Worm (Caenorhabditis elegans) whole organism, young adult: ENCODE results near the gene bcl-11.

Source experiments
- C06A6.2 ChIP-seq: fragments of 200-800 bp; sonication (Bioruptor generic); conservative IDR thresholded peaks from 2 replicates; pipeline ENCODE4 v1.3.6; 2022; ENCODE audit warnings: missing genetic modification characterization, missing compliant biosample characterization
- F49E8.2 ChIP-seq: sonication (generic microtip); optimal IDR thresholded peaks from 3 replicates; lab custom pipeline; 2017; ENCODE audit warnings: missing genetic modification characterization, mild to moderate bottlenecking, missing compliant biosample characterization, antibody characterized with exemption, moderate library complexity; ENCODE audit not compliant: insufficient read depth
- F52B5.7 ChIP-seq: sonication (generic microtip); optimal IDR thresholded peaks from 2 replicates; lab custom pipeline; 2016; ENCODE audit warnings: mild to moderate bottlenecking, missing genetic modification characterization, missing compliant biosample characterization
- F55B11.4 ChIP-seq: sonication (generic microtip); optimal IDR thresholded peaks from 2 replicates; lab custom pipeline; 2016; ENCODE audit warnings: missing compliant biosample characterization, missing genetic modification characterization, borderline replicate concordance; ENCODE audit not compliant: insufficient read depth
- F57A8.1 ChIP-seq: fragments of 200-800 bp; sonication (Bioruptor generic); optimal IDR thresholded peaks from 2 replicates; lab custom pipeline; 2018; ENCODE audit warnings: mild to moderate bottlenecking, missing genetic modification characterization, moderate library complexity, missing compliant biosample characterization
- K11D2.4 ChIP-seq: fragments of 200-800 bp; sonication (Bioruptor generic); IDR thresholded peaks from 2 replicates; pipeline ENCODE4 v1.3.6; 2022; ENCODE audit warnings: missing genetic modification reagents, missing genetic modification characterization, missing compliant biosample characterization
- K12H6.12 ChIP-seq: fragments of 200-800 bp; sonication (Bioruptor generic); optimal IDR thresholded peaks from 2 replicates; lab custom pipeline; 2018; ENCODE audit warnings: mild to moderate bottlenecking, missing genetic modification characterization, missing compliant biosample characterization
- T07F8.4 ChIP-seq: sonication (generic microtip); optimal IDR thresholded peaks from 2 replicates; lab custom pipeline; 2016; ENCODE audit warnings: mild to moderate bottlenecking, missing genetic modification characterization, moderate library complexity, missing compliant biosample characterization
- Y56A3A.18 ChIP-seq: fragments of 200-800 bp; sonication (Bioruptor generic); IDR thresholded peaks from 2 replicates; pipeline ENCODE4 v1.3.6; 2022; ENCODE audit warnings: missing genetic modification reagents, missing genetic modification characterization, missing compliant biosample characterization
- aptf-3 ChIP-seq: fragments of 200-800 bp; sonication (Bioruptor generic); IDR thresholded peaks from 2 replicates; pipeline ENCODE4 v1.3.6; 2022; ENCODE audit warnings: missing genetic modification characterization, missing compliant biosample characterization
- atf-7 ChIP-seq: sonication (generic microtip); optimal IDR thresholded peaks from 2 replicates; lab custom pipeline; 2017; ENCODE audit warnings: mild to moderate bottlenecking, missing genetic modification characterization, missing compliant biosample characterization
- athp-1 ChIP-seq: sonication (generic microtip); optimal IDR thresholded peaks from 2 replicates; lab custom pipeline; 2017; ENCODE audit warnings: mild to moderate bottlenecking, missing genetic modification characterization, missing compliant biosample characterization
- ceh-27 ChIP-seq: fragments of 200-800 bp; sonication (Bioruptor generic); optimal IDR thresholded peaks from 2 replicates; lab custom pipeline; 2018; ENCODE audit warnings: mild to moderate bottlenecking, missing genetic modification characterization, moderate library complexity, missing compliant biosample characterization
- chd-7 ChIP-seq: sonication (generic microtip); optimal IDR thresholded peaks from 2 replicates; lab custom pipeline; 2016; ENCODE audit warnings: mild to moderate bottlenecking, missing genetic modification characterization, moderate library complexity, missing compliant biosample characterization
- dox-1 ChIP-seq: fragments of 200-800 bp; sonication (Bioruptor generic); IDR thresholded peaks from 2 replicates; pipeline ENCODE4 v1.3.6; 2022; ENCODE audit warnings: missing genetic modification reagents, missing genetic modification characterization, missing compliant biosample characterization
- dpl-1 ChIP-seq: fragments of 150-350 bp; optimal IDR thresholded peaks from 2 replicates; lab custom pipeline; 2014; ENCODE audit warnings: missing biosample characterization, missing genetic modification reagents, missing genetic modification characterization
- egl-18 ChIP-seq: fragments of 200-800 bp; sonication (Bioruptor generic); IDR thresholded peaks from 2 replicates; pipeline ENCODE4 v1.3.6; 2022; ENCODE audit warnings: missing genetic modification reagents, missing genetic modification characterization, missing compliant biosample characterization
- egrh-3 ChIP-seq: fragments of 200-800 bp; sonication (Bioruptor generic); IDR thresholded peaks from 2 replicates; pipeline ENCODE4 v1.3.6; 2022; ENCODE audit warnings: missing genetic modification reagents, missing genetic modification characterization, missing compliant biosample characterization
- fkh-3 ChIP-seq: sonication (generic microtip); optimal IDR thresholded peaks from 2 replicates; lab custom pipeline; 2016; ENCODE audit warnings: mild to moderate bottlenecking, missing genetic modification characterization, missing compliant biosample characterization
- gei-17 ChIP-seq: fragments of 200-800 bp; sonication (Bioruptor generic); optimal IDR thresholded peaks from 2 replicates; lab custom pipeline; 2018; ENCODE audit warnings: mild to moderate bottlenecking, missing genetic modification characterization, missing compliant biosample characterization
- hlh-12 ChIP-seq: sonication (generic microtip); optimal IDR thresholded peaks from 2 replicates; lab custom pipeline; 2016; ENCODE audit warnings: missing genetic modification characterization, missing compliant biosample characterization
- hmg-1.2 ChIP-seq: fragments of 200-800 bp; sonication (Bioruptor generic); IDR thresholded peaks from 2 replicates; pipeline ENCODE4 v1.3.6; 2022; ENCODE audit warnings: missing genetic modification reagents, missing genetic modification characterization, missing compliant biosample characterization
- lag-1 ChIP-seq: fragments of 200-800 bp; sonication (Bioruptor generic); IDR thresholded peaks from 2 replicates; pipeline ENCODE4 v1.3.6; 2022; ENCODE audit warnings: missing genetic modification reagents, missing genetic modification characterization, missing compliant biosample characterization
- lin-26 ChIP-seq: fragments of 200-800 bp; sonication (Bioruptor generic); IDR thresholded peaks from 2 replicates; pipeline ENCODE4 v1.3.6; 2022; ENCODE audit warnings: missing genetic modification reagents, missing genetic modification characterization, missing compliant biosample characterization
- lin-54 ChIP-seq: fragments of 200-800 bp; sonication (Bioruptor generic); optimal IDR thresholded peaks from 2 replicates; lab custom pipeline; 2018; ENCODE audit warnings: mild to moderate bottlenecking, missing genetic modification characterization, missing compliant biosample characterization
- lir-1 ChIP-seq: fragments of 200-800 bp; sonication (Bioruptor generic); conservative IDR thresholded peaks from 2 replicates; pipeline ENCODE4 v1.3.6; 2022; ENCODE audit warnings: missing genetic modification reagents, missing genetic modification characterization, missing compliant biosample characterization
- madf-10 ChIP-seq: sonication (generic microtip); optimal IDR thresholded peaks from 2 replicates; lab custom pipeline; 2016; ENCODE audit warnings: mild to moderate bottlenecking, missing genetic modification characterization, missing compliant biosample characterization
- madf-8 ChIP-seq: fragments of 200-800 bp; sonication (Bioruptor generic); conservative IDR thresholded peaks from 2 replicates; pipeline ENCODE4 v1.3.6; 2022; ENCODE audit warnings: missing genetic modification reagents, missing genetic modification characterization, missing compliant biosample characterization
- mcd-1 ChIP-seq: fragments of 200-800 bp; sonication (Bioruptor generic); IDR thresholded peaks from 2 replicates; pipeline ENCODE4 v1.3.6; 2022; ENCODE audit warnings: missing genetic modification reagents, missing genetic modification characterization, missing compliant biosample characterization
- mes-4 ChIP-seq: sonication (generic microtip); optimal IDR thresholded peaks from 2 replicates; lab custom pipeline; 2016; ENCODE audit warnings: missing genotype, missing genetic modification characterization, missing compliant biosample characterization
- nfya-2 ChIP-seq: fragments of 200-800 bp; sonication (Bioruptor generic); IDR thresholded peaks from 2 replicates; pipeline ENCODE4 v1.3.6; 2022; ENCODE audit warnings: missing genetic modification reagents, missing genetic modification characterization, missing compliant biosample characterization
- rcor-1 ChIP-seq: fragments of 200-800 bp; sonication (Bioruptor generic); IDR thresholded peaks from 2 replicates; pipeline ENCODE4 v1.3.6; 2022; ENCODE audit warnings: missing genetic modification reagents, missing genetic modification characterization, missing compliant biosample characterization
- rec-8 ChIP-seq, 2 experiments: sonication (generic microtip); optimal IDR thresholded peaks; 2 replicates each; lab custom pipeline; 2016; ENCODE audit warnings: mild to moderate bottlenecking in 2 of 2, missing genetic modification characterization in 2 of 2, missing genetic modification reagents in 2 of 2, missing genotype in 2 of 2, missing biosample characterization in 1 of 2, missing compliant biosample characterization in 1 of 2, moderate library complexity in 1 of 2
- repo-1 ChIP-seq: sonication (generic microtip); optimal IDR thresholded peaks from 2 replicates; lab custom pipeline; 2017; ENCODE audit warnings: mild to moderate bottlenecking, missing genetic modification characterization, missing compliant biosample characterization
- sdz-38 ChIP-seq: sonication (generic microtip); optimal IDR thresholded peaks from 2 replicates; lab custom pipeline; 2016; ENCODE audit warnings: missing genotype, missing genetic modification characterization, missing compliant biosample characterization
- somi-1 ChIP-seq: fragments of 200-800 bp; sonication (Bioruptor generic); optimal IDR thresholded peaks from 2 replicates; lab custom pipeline; 2018; ENCODE audit warnings: mild to moderate bottlenecking, missing genetic modification characterization, missing compliant biosample characterization
- sptf-2 ChIP-seq: fragments of 200-800 bp; sonication (Bioruptor generic); optimal IDR thresholded peaks from 2 replicates; lab custom pipeline; 2018; ENCODE audit warnings: mild to moderate bottlenecking, missing genetic modification characterization, missing compliant biosample characterization
- tlf-1 ChIP-seq: fragments of 200-800 bp; sonication (Bioruptor generic); optimal IDR thresholded peaks from 2 replicates; lab custom pipeline; 2018; ENCODE audit warnings: mild to moderate bottlenecking, missing genetic modification characterization, missing compliant biosample characterization
- unc-130 ChIP-seq: sonication (generic microtip); optimal IDR thresholded peaks from 2 replicates; lab custom pipeline; 2016; ENCODE audit warnings: missing genetic modification reagents, missing genetic modification characterization, missing compliant biosample characterization
- zfh-2 ChIP-seq: fragments of 200-800 bp; sonication (Bioruptor generic); conservative IDR thresholded peaks from 2 replicates; pipeline ENCODE4 v1.3.6; 2022; ENCODE audit warnings: missing genetic modification reagents, missing genetic modification characterization, missing compliant biosample characterization
- ztf-22 ChIP-seq: fragments of 200-800 bp; sonication (Bioruptor generic); optimal IDR thresholded peaks from 2 replicates; lab custom pipeline; 2018; ENCODE audit warnings: mild to moderate bottlenecking, missing genetic modification characterization, moderate library complexity, missing compliant biosample characterization
- ztf-25 ChIP-seq: fragments of 200-800 bp; sonication (Bioruptor generic); IDR thresholded peaks from 2 replicates; pipeline ENCODE4 v1.3.6; 2022; ENCODE audit warnings: missing genetic modification reagents, missing genetic modification characterization, missing compliant biosample characterization
- ztf-26 ChIP-seq: sonication (generic microtip); optimal IDR thresholded peaks from 2 replicates; lab custom pipeline; 2017; ENCODE audit warnings: missing genetic modification characterization, missing compliant biosample characterization
- ztf-28 ChIP-seq: fragments of 200-800 bp; sonication (Bioruptor generic); IDR thresholded peaks from 2 replicates; pipeline ENCODE4 v1.3.6; 2022; ENCODE audit warnings: missing genetic modification reagents, missing genetic modification characterization, missing compliant biosample characterization

bcl-11 gene

ce11 chrV:6335226-6335625 is 20.6 kb upstream of the bcl-11 start (continued):
- TF ChIP-seq rcor-1 (peak; percentile 51; the same call in 1 of the 2 replicates), madf-8 (no peak), C06A6.2 (GFP tag; lab: Robert Waterston, UW) (no peak), ztf-25 (GFP tag; lab: Robert Waterston, UW) (peak; percentile 67; the same call in 1 of the 2 replicates), T07F8.4 (tag; lab: Kevin White, UChicago) (peak; percentile 42)

DNA sequence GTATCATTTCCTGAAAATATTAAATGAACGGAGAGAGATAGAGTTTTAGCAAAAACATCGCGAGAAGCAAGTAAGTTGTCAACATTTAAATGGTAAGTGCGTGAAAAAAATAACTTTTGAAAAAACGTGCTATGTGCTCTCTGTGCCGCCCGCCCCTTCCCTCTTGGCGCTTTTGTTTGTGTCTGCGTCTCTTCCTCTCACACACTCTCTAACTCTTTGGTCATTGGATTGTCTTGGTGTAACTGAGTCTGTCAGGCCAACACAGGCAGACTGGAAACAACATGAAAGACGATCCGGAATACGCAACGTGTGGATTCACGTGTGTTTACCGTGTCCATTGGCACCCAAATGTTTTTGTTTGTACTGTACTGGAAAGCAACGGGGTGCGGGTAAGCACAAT is 19.7 kb upstream of the bcl-11 start, which contains the start of gene T28C12.6:
Gene T28C12.6 (minus strand): TSS at position 12 of the 400 bp plus-strand sequence.
- TF ChIP-seq rcor-1 (no peak), hmg-1.2 (GFP tag; lab: Robert Waterston, UW) (peak; percentile 93), ztf-26 (tag; lab: Kevin White, UChicago) (no peak), mes-4 (tag; lab: Kevin White, UChicago) (no peak), F57A8.1 (GFP tag; lab: Kevin White, UChicago) (no peak), unc-130 (GFP tag; lab: Kevin White, UChicago) (no peak)

ce11 chrV:6341078-6341638 is 14.7 kb upstream of the bcl-11 start:
- TF ChIP-seq repo-1 (tag; lab: Kevin White, UChicago): no peak
- no peak for TF ChIP-seq F57A8.1 (GFP tag; lab: Kevin White, UChicago)
- no peak for TF ChIP-seq lin-54 (GFP tag; lab: Kevin White, UChicago)
- TF ChIP-seq athp-1 (tag; lab: Kevin White, UChicago): no peak
- no peak for TF ChIP-seq unc-130 (GFP tag; lab: Kevin White, UChicago)
- no peak for TF ChIP-seq nfya-2 (GFP tag; lab: Robert Waterston, UW)
- TF ChIP-seq Y56A3A.18 (GFP tag; lab: Robert Waterston, UW): no peak
- no peak for TF ChIP-seq fkh-3 (tag; lab: Kevin White, UChicago)
- TF ChIP-seq rec-8 (tag; optimal IDR thresholded peaks at IDR 0.05; lab: Kevin White, UChicago): no peak
- TF ChIP-seq egrh-3 (GFP tag; lab: Robert Waterston, UW): no peak
- TF ChIP-seq gei-17 (GFP tag; lab: Kevin White, UChicago): no peak
- TF ChIP-seq lir-1: no peak
- TF ChIP-seq ztf-28 (GFP tag; lab: Robert Waterston, UW): no peak
- TF ChIP-seq hmg-1.2 (GFP tag; lab: Robert Waterston, UW): no peak
- TF ChIP-seq tlf-1 (GFP tag; lab: Kevin White, UChicago): no peak
- TF ChIP-seq sdz-38 (tag; lab: Kevin White, UChicago): no peak
- TF ChIP-seq madf-10: no peak
- TF ChIP-seq T07F8.4 (tag; lab: Kevin White, UChicago): no peak
- TF ChIP-seq K11D2.4: 0 out of 2 replicates have a peak, but pooled peaks have one; percentile 47
- no peak for TF ChIP-seq sptf-2
- TF ChIP-seq egl-18: no peak
- TF ChIP-seq F49E8.2 (tag; lab: Kevin White, UChicago): no peak
- peak; percentile 46; the same call in 1 of the 2 replicates for TF ChIP-seq zfh-2 (GFP tag; lab: Robert Waterston, UW)
- TF ChIP-seq atf-7 (tag; lab: Kevin White, UChicago): no peak
- no peak for TF ChIP-seq F52B5.7 (tag; lab: Kevin White, UChicago)
- TF ChIP-seq hlh-12 (tag; lab: Kevin White, UChicago): no peak
- TF ChIP-seq rcor-1: no peak
- TF ChIP-seq dox-1 (GFP tag; lab: Robert Waterston, UW): 0 out of 2 replicates have a peak, but pooled peaks have one; percentile 10
- TF ChIP-seq dpl-1 (GFP tag; lab: Kevin White, UChicago): no peak
- 0 out of 2 replicates have a peak, but pooled peaks have one; percentile 19 for TF ChIP-seq mcd-1
- no peak for TF ChIP-seq lin-26 (GFP tag; lab: Robert Waterston, UW)
- TF ChIP-seq ceh-27: peak; percentile 63
- TF ChIP-seq ztf-22 (GFP tag; lab: Kevin White, UChicago): no peak
- TF ChIP-seq lag-1 (GFP tag; lab: Robert Waterston, UW): no peak
- no peak for TF ChIP-seq F55B11.4 (tag; lab: Kevin White, UChicago)
- no peak for TF ChIP-seq chd-7 (tag; lab: Kevin White, UChicago)
- 0 out of 2 replicates have a peak, but pooled peaks have one; percentile 38 for TF ChIP-seq aptf-3 (GFP tag; lab: Robert Waterston, UW)
- peak; percentile 41 for TF ChIP-seq K12H6.12 (tag; lab: Kevin White, UChicago)
- TF ChIP-seq somi-1: no peak
